Worm (Caenorhabditis elegans) whole organism, midembryonic: Measurements from ENCODE around the gene glna-1.

Experiments used
- T22C8.4 ChIP-seq: fragments of 200-800 bp; sonication (Bioruptor generic); IDR thresholded peaks from 2 replicates; pipeline ENCODE4 v1.3.6; 2022; ENCODE audit warnings: missing genetic modification characterization, missing compliant biosample characterization
- cog-1 ChIP-seq: sonication (generic microtip); optimal IDR thresholded peaks from 2 replicates; lab custom pipeline; 2016; ENCODE audit warnings: missing genetic modification characterization, missing compliant biosample characterization
- flt-1 ChIP-seq: fragments of 200-800 bp; sonication (Bioruptor generic); IDR thresholded peaks from 2 replicates; pipeline ENCODE4 v1.3.6; 2022; ENCODE audit warnings: missing genetic modification characterization, missing compliant biosample characterization
- klf-2 ChIP-seq: fragments of 200-800 bp; sonication (Bioruptor generic); conservative IDR thresholded peaks from 2 replicates; pipeline ENCODE4 v1.3.6; 2022; ENCODE audit warnings: missing genetic modification reagents, missing genetic modification characterization, missing compliant biosample characterization
- med-1 ChIP-seq: sonication (generic microtip); optimal IDR thresholded peaks from 2 replicates; lab custom pipeline; 2017; ENCODE audit warnings: missing genetic modification characterization, mild to moderate bottlenecking, missing compliant biosample characterization, antibody characterized with exemption, missing genetic modification reagents; ENCODE audit not compliant: insufficient read depth
- ref-1 ChIP-seq: fragments of 200-800 bp; sonication (Bioruptor generic); conservative IDR thresholded peaks from 2 replicates; pipeline ENCODE4 v1.3.6; 2022; ENCODE audit warnings: missing genetic modification reagents, missing genetic modification characterization, missing compliant biosample characterization
- tab-1 ChIP-seq: fragments of 200-800 bp; sonication (Bioruptor generic); IDR thresholded peaks from 2 replicates; pipeline ENCODE4 v1.3.6; 2022; ENCODE audit warnings: missing genetic modification characterization, missing compliant biosample characterization
- ztf-23 ChIP-seq: fragments of 200-800 bp; sonication (Bioruptor generic); IDR thresholded peaks from 2 replicates; pipeline ENCODE4 v1.3.6; 2022; ENCODE audit warnings: missing genetic modification reagents, missing genetic modification characterization, missing compliant biosample characterization
- ztf-29 ChIP-seq: fragments of 200-800 bp; sonication (Bioruptor generic); IDR thresholded peaks from 2 replicates; pipeline ENCODE4 v1.3.6; 2022; ENCODE audit warnings: missing genetic modification reagents, missing genetic modification characterization, missing compliant biosample characterization

glna-1 gene

DNA sequence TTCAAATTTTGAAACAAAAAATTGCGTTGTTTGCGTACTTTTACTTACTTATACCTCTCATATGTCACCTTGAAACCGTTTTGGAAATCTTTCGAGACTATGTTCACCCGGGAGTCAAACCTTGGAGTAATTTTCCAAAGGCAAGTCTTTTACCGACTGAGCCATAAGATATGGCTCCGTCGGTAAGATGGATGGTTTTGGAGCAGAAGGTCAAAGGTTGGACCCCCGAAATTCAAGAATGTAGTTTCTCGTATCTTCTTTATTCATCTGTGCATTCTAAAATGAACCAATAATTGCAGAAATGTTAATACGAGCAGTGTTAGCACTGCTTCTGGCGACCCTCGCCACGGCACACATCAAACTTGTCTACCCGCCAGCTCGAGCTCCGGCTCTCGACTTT is 28.1 kb downstream of the glna-1 start, which contains the start of gene C09F9.2:
Gene C09F9.2 (plus strand): TSS at position 301 of the 400 bp plus-strand sequence.
- TF ChIP-seq ztf-29, result no peak
- no peak for TF ChIP-seq flt-1 (GFP tag; lab: Robert Waterston, UW)
- TF ChIP-seq ref-1 (GFP tag; lab: Robert Waterston, UW), result no peak
- no peak for TF ChIP-seq tab-1
- TF ChIP-seq T22C8.4 (GFP tag; lab: Robert Waterston, UW), result no peak
- TF ChIP-seq klf-2, result no peak
- no peak for TF ChIP-seq ztf-23 (GFP tag; lab: Robert Waterston, UW)
- no peak for TF ChIP-seq cog-1 (tag; lab: Kevin White, UChicago)
- TF ChIP-seq med-1 (GFP tag; lab: Kevin White, UChicago), result no peak

DNA sequence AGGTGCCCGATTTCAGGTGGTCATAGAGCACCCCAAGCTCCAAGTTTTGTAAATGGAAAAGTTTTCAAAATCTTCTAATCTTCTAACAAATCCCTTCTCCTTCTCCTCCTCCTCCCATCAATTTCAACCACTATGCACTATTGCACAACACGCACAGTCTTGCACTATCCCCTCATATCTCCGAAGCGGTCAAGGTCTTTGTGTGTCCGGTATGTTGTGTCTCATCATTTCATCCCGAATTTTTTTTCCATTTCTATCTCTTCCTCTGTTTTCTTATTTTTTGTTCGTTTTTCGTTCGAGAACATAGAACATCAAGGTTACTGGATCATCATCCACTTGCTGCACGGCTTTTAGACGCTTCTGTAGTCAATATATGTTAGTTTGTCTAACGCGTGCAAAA is 29.1 kb downstream of the glna-1 start:
- TF ChIP-seq tab-1 (no peak), ztf-23 (GFP tag; lab: Robert Waterston, UW) (no peak), ref-1 (GFP tag; lab: Robert Waterston, UW) (no peak), T22C8.4 (GFP tag; lab: Robert Waterston, UW) (no peak), klf-2 (no peak), ztf-29 (no peak)

DNA sequence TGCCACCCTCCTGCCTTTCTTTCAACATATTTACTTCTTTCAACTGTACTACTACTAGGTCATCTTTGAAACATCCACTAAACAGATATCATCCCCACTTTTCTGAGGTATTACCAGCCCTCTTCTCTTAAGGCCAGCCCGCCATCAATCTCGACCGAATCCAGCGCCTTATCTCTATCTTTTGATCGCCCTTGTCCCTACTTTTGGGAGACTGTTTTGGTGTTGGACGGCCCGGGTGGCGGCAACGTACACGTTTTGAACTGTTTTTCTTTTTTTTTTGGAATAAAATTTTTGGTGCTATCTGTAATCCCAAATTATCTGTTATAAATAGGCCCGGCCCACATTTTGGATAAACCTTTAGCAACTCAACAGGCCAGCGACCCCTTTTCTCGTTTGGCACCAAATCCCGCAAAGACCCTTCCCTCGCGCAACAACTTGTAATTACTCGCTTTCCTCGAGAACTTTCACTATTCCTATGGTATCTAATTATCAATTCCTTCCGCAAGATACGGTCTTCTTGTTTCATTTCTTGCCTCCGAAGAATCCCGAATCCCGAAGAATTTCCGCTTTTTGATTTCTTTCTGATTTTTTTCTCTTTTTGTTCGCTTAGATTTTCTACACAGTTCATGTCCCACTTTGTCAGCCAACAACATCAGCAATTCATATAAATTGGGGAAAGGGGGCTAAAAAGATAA is 29.9 kb downstream of the glna-1 start:
- TF ChIP-seq klf-2, result no peak
- TF ChIP-seq T22C8.4 (GFP tag; lab: Robert Waterston, UW), result no peak
- no peak for TF ChIP-seq ref-1 (GFP tag; lab: Robert Waterston, UW)

DNA sequence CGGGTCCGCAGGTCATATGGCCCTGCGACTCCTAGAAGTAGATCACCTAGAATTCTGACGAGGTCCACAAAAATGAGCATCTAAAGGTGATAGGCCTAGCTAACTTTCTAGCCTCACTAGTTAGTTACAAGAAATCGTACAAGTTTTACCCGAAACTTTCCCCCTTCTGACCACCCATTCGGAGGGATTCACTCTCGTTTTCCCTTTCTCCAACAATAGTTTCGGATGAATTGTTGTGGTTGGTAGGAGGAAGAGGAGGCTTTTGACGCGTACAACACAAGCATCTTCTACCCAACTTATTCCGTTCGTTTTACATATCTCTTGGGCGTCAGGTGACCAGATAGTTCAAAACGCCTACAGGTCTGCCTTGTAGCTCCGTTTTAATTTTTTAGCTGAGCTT is 31.7 kb downstream of the glna-1 start:
- TF ChIP-seq ztf-23 (GFP tag; lab: Robert Waterston, UW) (no peak), ztf-29 (no peak), tab-1 (no peak), flt-1 (GFP tag; lab: Robert Waterston, UW) (no peak), med-1 (GFP tag; lab: Kevin White, UChicago) (no peak), T22C8.4 (GFP tag; lab: Robert Waterston, UW) (no peak), cog-1 (tag; lab: Kevin White, UChicago) (no peak), ref-1 (GFP tag; lab: Robert Waterston, UW) (no peak), klf-2 (no peak)

DNA sequence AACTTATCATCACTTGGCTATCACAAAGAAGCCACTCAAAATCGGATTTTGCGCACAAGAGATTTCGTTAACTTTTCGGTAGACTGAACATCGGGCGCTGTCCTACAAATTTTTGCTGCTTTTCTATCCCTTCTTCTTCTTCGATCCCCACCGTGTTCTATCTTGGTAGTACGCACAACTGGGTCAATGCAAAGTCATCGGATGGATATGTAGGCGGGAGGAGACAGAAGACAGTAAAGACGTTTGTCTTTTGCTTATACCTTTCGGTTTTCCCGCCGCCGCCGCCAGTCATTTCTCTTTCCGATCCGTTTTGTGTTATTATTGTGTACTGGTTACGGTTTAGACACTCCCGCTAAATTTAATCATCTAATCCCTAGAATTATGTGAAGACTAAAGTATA is 33.2 kb downstream of the glna-1 start:
- TF ChIP-seq T22C8.4 (GFP tag; lab: Robert Waterston, UW), result no peak
- no peak for TF ChIP-seq ztf-29
- TF ChIP-seq klf-2, result no peak
- no peak for TF ChIP-seq tab-1
- TF ChIP-seq cog-1 (tag; lab: Kevin White, UChicago), result no peak
- no peak for TF ChIP-seq med-1 (GFP tag; lab: Kevin White, UChicago)
- TF ChIP-seq ztf-23 (GFP tag; lab: Robert Waterston, UW), result no peak
- TF ChIP-seq ref-1 (GFP tag; lab: Robert Waterston, UW), result no peak

DNA sequence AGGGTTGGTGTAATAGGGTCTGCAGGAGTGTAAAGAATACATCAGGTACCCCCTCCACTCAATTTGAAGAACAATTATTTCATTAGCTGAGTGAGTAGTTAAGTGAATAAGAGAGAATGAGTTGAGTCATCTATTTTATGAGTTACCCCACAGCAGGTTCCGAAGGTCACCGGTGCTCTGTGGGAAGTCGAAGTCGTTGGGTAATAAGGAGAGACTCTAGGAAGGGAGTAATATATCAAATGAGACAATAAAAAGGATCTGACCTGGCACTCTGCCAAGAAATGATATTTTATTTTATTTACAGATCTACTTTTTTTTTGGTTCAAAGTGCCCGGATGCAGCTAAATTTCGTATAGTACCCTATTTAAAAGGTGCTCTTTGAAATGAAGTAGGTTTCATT is 35.3 kb downstream of the glna-1 start, which contains the start of gene C09F9.1:
Gene C09F9.1 (plus strand): TSS at position 301 of the 400 bp plus-strand sequence.
- TF ChIP-seq klf-2 (no peak), tab-1 (no peak)

DNA sequence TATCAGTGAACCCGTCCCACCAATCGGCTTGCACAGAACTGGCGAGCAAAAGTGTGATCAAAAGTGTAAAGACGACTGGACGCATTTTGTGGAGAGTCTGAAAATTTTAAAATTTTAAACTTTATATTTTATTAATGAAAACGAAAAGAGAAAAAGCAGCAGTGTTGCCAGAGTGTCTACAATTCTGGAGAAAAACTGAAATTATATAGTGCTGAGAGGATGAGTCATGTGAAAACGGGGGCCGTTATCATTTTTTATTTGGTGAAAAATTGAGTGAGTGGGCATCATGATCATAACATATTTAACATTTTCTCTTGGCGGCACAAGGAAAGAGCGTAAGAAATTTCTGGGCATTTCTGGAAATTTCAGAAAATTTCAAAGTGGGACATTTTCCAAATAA is 38.1 kb downstream of the glna-1 start, which contains the start of gene K02B7.3:
Gene K02B7.3 (minus strand): TSS at position 101 of the 400 bp plus-strand sequence.
- TF ChIP-seq ztf-29 (no peak), med-1 (GFP tag; lab: Kevin White, UChicago) (no peak), tab-1 (no peak), ref-1 (GFP tag; lab: Robert Waterston, UW) (no peak), T22C8.4 (GFP tag; lab: Robert Waterston, UW) (no peak), flt-1 (GFP tag; lab: Robert Waterston, UW) (no peak), ztf-23 (GFP tag; lab: Robert Waterston, UW) (no peak), cog-1 (tag; lab: Kevin White, UChicago) (no peak), klf-2 (no peak)

DNA sequence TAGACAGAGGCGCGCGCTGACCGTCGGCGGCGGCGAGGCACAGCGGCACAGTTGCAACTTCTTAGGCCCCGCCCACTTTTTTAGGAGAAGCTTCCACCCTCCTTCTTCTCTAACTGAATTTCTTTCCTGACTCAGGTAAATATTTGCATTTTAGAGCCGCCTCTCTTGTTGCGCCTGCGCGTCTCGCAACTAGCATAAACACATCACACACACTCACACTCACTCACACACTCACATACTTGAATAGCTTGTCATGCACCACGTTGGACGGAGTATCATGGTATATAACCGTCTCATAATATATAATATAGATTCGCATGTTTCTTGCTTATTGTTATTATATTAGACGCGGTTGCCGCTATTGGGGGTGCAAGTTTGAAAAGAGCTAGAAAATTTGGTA is 48.9 kb downstream of the glna-1 start, which contains the start of gene unc-52:
Gene unc-52 (minus strand): TSS at position 80 of the 400 bp plus-strand sequence.
- no peak for TF ChIP-seq med-1 (GFP tag; lab: Kevin White, UChicago)
- TF ChIP-seq T22C8.4 (GFP tag; lab: Robert Waterston, UW), result no peak
- TF ChIP-seq klf-2, result no peak
- TF ChIP-seq flt-1 (GFP tag; lab: Robert Waterston, UW), result no peak

DNA sequence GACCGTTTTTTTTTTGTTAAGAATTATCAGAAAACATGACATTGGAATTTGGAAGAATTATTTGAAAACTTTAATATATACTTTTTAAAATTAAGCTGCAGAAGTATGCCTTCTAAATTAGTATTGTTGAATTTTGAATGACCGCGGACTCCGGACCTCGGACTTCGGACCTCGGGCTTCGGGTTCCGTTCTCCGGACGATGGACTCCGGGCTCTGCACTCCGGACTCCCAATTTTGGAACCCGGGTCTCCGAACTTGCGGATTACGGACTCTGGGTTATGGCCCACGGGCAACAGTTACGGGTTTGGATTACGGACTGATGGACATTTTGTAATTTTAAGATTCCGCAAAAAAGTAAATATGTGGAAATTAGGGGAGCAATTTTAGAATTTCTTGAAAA is 49.7 kb downstream of the glna-1 start:
- TF ChIP-seq T22C8.4 (GFP tag; lab: Robert Waterston, UW) (no peak), flt-1 (GFP tag; lab: Robert Waterston, UW) (no peak), med-1 (GFP tag; lab: Kevin White, UChicago) (no peak), cog-1 (tag; lab: Kevin White, UChicago) (no peak), tab-1 (no peak), ztf-29 (no peak), klf-2 (no peak), ref-1 (GFP tag; lab: Robert Waterston, UW) (no peak), ztf-23 (GFP tag; lab: Robert Waterston, UW) (no peak)

DNA sequence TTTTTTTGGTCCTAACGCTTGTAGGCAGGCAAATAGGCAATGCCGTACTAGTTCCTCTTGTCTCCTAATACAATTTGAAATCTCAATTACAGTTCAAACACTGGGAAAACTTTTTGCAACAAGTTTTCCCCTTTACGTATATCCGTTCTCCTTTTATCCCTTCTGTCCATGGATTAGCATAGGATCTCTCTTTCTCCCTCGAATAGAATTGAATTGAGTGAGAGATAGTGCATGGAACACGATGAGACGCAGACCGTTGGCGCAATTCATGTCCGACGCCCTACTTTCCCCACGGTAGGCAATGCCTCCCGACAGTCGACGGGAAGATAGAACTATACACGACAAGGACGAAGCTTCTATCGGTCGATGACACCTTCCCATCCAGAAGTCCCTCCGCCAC is 55.2 kb downstream of the glna-1 start, which contains the start of gene hhat-1:
Gene hhat-1 (plus strand): TSS at position 301 of the 400 bp plus-strand sequence.
- TF ChIP-seq med-1 (GFP tag; lab: Kevin White, UChicago), result no peak
- TF ChIP-seq ref-1 (GFP tag; lab: Robert Waterston, UW), result no peak
- no peak for TF ChIP-seq flt-1 (GFP tag; lab: Robert Waterston, UW)
- no peak for TF ChIP-seq ztf-23 (GFP tag; lab: Robert Waterston, UW)
- TF ChIP-seq T22C8.4 (GFP tag; lab: Robert Waterston, UW), result no peak
